Fruit fly (Drosophila melanogaster) Kc167 (cell line): ENCODE data around the gene Remo.

Experiments
- Myc ChIP-seq: fragments of >200 bp; optimal IDR thresholded peaks from 2 replicates; lab custom pipeline; 2017; ENCODE audit warnings: missing external identifiers
- Sin3A ChIP-seq: fragments of >200 bp; optimal IDR thresholded peaks from 2 replicates; lab custom pipeline; 2018; ENCODE audit warnings: missing external identifiers
- h ChIP-seq: fragments of >200 bp; optimal IDR thresholded peaks from 3 replicates; lab custom pipeline; 2018; ENCODE audit warnings: missing external identifiers
- insv ChIP-seq: fragments of >200 bp; optimal IDR thresholded peaks from 3 replicates; lab custom pipeline; 2018; ENCODE audit warnings: missing external identifiers
- psq ChIP-seq: fragments of >200 bp; optimal IDR thresholded peaks from 2 replicates; lab custom pipeline; 2017; ENCODE audit warnings: missing external identifiers
- ttk ChIP-seq: sonication (Bioruptor generic); optimal IDR thresholded peaks from 2 replicates; lab custom pipeline; 2017; ENCODE audit warnings: missing external identifiers

- TF ChIP-seq Myc (lab: Kevin White, UChicago) (no peak), h (no peak), psq (no peak), ttk (lab: Kevin White, UChicago) (no peak), insv (no peak), Sin3A (lab: Kevin White, UChicago) (no peak)
Measured at dm6 chrX:13277148-13277547, 10.7 kb upstream of the Remo start.
